Fruit fly (Drosophila melanogaster): ENCODE data around the gene CG32263.

CG32263 gene

DNA sequence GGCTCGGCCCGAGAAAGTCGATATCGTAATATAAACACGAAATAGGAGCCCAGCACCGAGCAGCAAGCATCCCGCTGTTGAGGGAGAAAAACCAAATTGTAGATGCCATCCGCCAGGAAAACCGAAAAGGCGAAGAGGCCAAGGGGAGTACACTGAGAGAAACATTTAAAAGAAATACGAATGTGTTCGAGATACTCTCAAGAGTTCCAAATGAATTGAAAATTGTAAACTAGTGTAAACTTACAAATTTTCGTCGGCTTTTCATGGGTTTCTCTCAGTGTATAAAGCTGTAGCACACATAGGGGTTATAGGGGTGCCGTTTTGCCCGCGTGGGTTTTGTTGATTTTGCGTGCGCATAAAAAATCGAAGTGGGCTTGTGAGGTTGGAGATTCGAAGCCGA lies 8.2 kb downstream of the CG32263 start (continued):
- TF ChIP-seq zf30C (GFP tag; optimal IDR thresholded peaks at IDR 0.05) (peak; percentile 81), exex (tag; optimal IDR thresholded peaks at IDR 0.05) (peak; percentile 39), CG1647 (GFP tag; optimal IDR thresholded peaks at IDR 0.05) (peak; percentile 19), dati (GFP tag; IDR thresholded peaks at IDR 0.05) (0 out of 2 replicates have a peak, but pooled peaks have one; percentile 8), ftz-f1 (GFP tag; optimal IDR thresholded peaks at IDR 0.05) (no peak), sr (GFP tag; IDR thresholded peaks at IDR 0.05) (no peak), pnt (GFP tag; optimal IDR thresholded peaks at IDR 0.05) (peak; percentile 76), CG6272 (GFP tag; IDR thresholded peaks at IDR 0.05) (peak; percentile 59), CG11696 (GFP tag; IDR thresholded peaks at IDR 0.05) (peak; percentile 67), amos (GFP tag; IDR thresholded peaks at IDR 0.05; ENCODE audit: partially characterized antibody) (no peak), CG11085 (GFP tag; IDR thresholded peaks at IDR 0.05) (peak; percentile 73), kay (GFP tag; optimal IDR thresholded peaks at IDR 0.05) (no peak), CG6854 (GFP tag; optimal IDR thresholded peaks at IDR 0.05) (peak; percentile 66)

- TF ChIP-seq amos (GFP tag; IDR thresholded peaks at IDR 0.05; ENCODE audit: partially characterized antibody) (no peak), Med (GFP tag) (peak; percentile 48), gem (tag; optimal IDR thresholded peaks at IDR 0.05) (peak; percentile 47), stwl (tag; optimal IDR thresholded peaks at IDR 0.05) (peak; percentile 85), CG2678 (tag; optimal IDR thresholded peaks at IDR 0.05) (peak; percentile 2), CG9727 (GFP tag; optimal IDR thresholded peaks at IDR 0.05) (peak; percentile 3), sens (GFP tag) (peak; percentile 20), grau (tag; optimal IDR thresholded peaks at IDR 0.05) (peak; percentile 6), CG2120 (GFP tag; optimal IDR thresholded peaks at IDR 0.05) (peak; percentile 4), sd (tag; optimal IDR thresholded peaks at IDR 0.05) (peak; percentile 75), CG7556 (GFP tag; optimal IDR thresholded peaks at IDR 0.05) (peak; percentile 21), Hand (GFP tag; optimal IDR thresholded peaks at IDR 0.05) (peak; percentile 3), Mad (GFP tag; optimal IDR thresholded peaks at IDR 0.05) (no peak), Dbx (GFP tag; IDR thresholded peaks at IDR 0.05) (0 out of 3 replicates have a peak, but pooled peaks have one; percentile 0), CG18262 (tag; optimal IDR thresholded peaks at IDR 0.05) (no peak)
Observed at dm6 chr3L:3801813-3802212, 9.1 kb downstream of the CG32263 start.

DNA sequence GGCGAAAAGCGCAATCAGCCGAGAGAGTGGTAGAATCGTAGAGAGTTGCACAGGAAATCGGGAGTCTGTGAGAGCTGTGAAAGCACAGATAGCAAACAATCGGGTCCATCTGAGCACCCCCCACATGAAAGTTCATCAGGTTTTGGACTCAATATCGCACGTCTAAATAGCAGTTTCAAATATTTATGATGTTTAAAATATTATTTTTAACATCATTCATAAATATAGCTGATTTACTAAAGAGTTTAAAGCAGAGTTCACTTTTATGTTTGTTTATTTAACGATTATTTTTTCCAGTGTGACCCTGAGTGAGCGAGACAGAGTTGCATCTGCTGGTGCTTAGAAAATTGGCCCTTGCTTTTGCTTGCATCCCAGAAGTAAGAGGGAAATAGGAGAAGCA lies 9.6 kb downstream of the CG32263 start:
- TF ChIP-seq grau (tag; optimal IDR thresholded peaks at IDR 0.05), result peak; percentile 22
- TF ChIP-seq scrt (GFP tag; optimal IDR thresholded peaks at IDR 0.05), result peak; percentile 44
- TF ChIP-seq Dad (GFP tag; optimal IDR thresholded peaks at IDR 0.05), result no peak
- no peak for TF ChIP-seq seq (GFP tag; IDR thresholded peaks at IDR 0.05)
- no peak for TF ChIP-seq CG12659 (GFP tag; optimal IDR thresholded peaks at IDR 0.05)
- no peak for TF ChIP-seq sc (optimal IDR thresholded peaks at IDR 0.05)
- no peak for TF ChIP-seq sc (GFP tag; optimal IDR thresholded peaks at IDR 0.05)
- peak; percentile 7 for TF ChIP-seq CG10147 (GFP tag; optimal IDR thresholded peaks at IDR 0.05)
- no peak for TF ChIP-seq cg (GFP tag; optimal IDR thresholded peaks at IDR 0.05)
- TF ChIP-seq Fer1 (GFP tag; optimal IDR thresholded peaks at IDR 0.05), result peak; percentile 62
- TF ChIP-seq CG7372 (GFP tag; IDR thresholded peaks at IDR 0.05), result 0 out of 2 replicates have a peak, but pooled peaks have one; percentile 6
- peak; percentile 15 for TF ChIP-seq Hand (GFP tag; optimal IDR thresholded peaks at IDR 0.05)
- TF ChIP-seq CG8924 (tag; optimal IDR thresholded peaks at IDR 0.05), result peak; percentile 5
- TF ChIP-seq Atf6 (GFP tag; IDR thresholded peaks at IDR 0.05), result 0 out of 2 replicates have a peak, but pooled peaks have one; percentile 12
- no peak for TF ChIP-seq Bteb2 (GFP tag; optimal IDR thresholded peaks at IDR 0.05)
- peak; percentile 55 for TF ChIP-seq row (GFP tag; IDR thresholded peaks at IDR 0.05)
- no peak for TF ChIP-seq E2f2 (GFP tag; IDR thresholded peaks at IDR 0.05)
- TF ChIP-seq Dbx (GFP tag; IDR thresholded peaks at IDR 0.05), result peak; percentile 66; the same call in 2 of the 3 replicates
- TF ChIP-seq CoRest (tag; optimal IDR thresholded peaks at IDR 0.05), result peak; percentile 9
- no peak for TF ChIP-seq CG6689 (GFP tag; IDR thresholded peaks at IDR 0.05)
- no peak for TF ChIP-seq cwo (GFP tag; optimal IDR thresholded peaks at IDR 0.05)
- 0 out of 2 replicates have a peak, but pooled peaks have one; percentile 16 for TF ChIP-seq CG3847 (GFP tag; IDR thresholded peaks at IDR 0.05)
- peak; percentile 42; the same call in 1 of the 3 replicates for TF ChIP-seq dysf (GFP tag; IDR thresholded peaks at IDR 0.05)
- TF ChIP-seq Fer3 (tag; optimal IDR thresholded peaks at IDR 0.05), result peak; percentile 20
- TF ChIP-seq Trl (optimal IDR thresholded peaks at IDR 0.05), result peak; percentile 18 to 28
- TF ChIP-seq Trl (GFP tag; optimal IDR thresholded peaks at IDR 0.05), result no peak

Measured in whole organism, embryonic.